ENCODE assay signal across 5 fruit fly cellular contexts in genomic region chr3R:15145491-15145890, dm6.
TF ChIP-seq lines count a peak whose summit lies in the region.

No protein-coding gene starts in this region.

- TF ChIP-seq CTCF in whole organism, embryonic (GFP tag; optimal IDR thresholded peaks at IDR 0.05; lab: Kevin White, UChicago): no peak

TF ChIP-seq in whole organism, adult, 20 proteins besides CTCF, POLR2A, EP300 and RAD21 (continues in another document):
- TF ChIP-seq CG12768 (GFP tag; optimal IDR thresholded peaks at IDR 0.05; lab: Kevin White, UChicago) (peak; percentile 50), cic (GFP tag; optimal IDR thresholded peaks at IDR 0.05; lab: Kevin White, UChicago) (peak; percentile 60), bab1 (GFP tag; optimal IDR thresholded peaks at IDR 0.05; lab: Kevin White, UChicago) (no peak), kay (GFP tag; lab: Kevin White, UChicago; ENCODE audit: borderline replicate concordance) (peak; percentile 80), ovo (GFP tag; optimal IDR thresholded peaks at IDR 0.05; lab: Kevin White, UChicago) (no peak), CG5204 (GFP tag; optimal IDR thresholded peaks at IDR 0.05; lab: Kevin White, UChicago) (peak; percentile 68), Clk (GFP tag; optimal IDR thresholded peaks at IDR 0.05; lab: Kevin White, UChicago) (peak; percentile 3), pad (GFP tag; optimal IDR thresholded peaks at IDR 0.05; lab: Kevin White, UChicago) (no peak), CG1620 (GFP tag; optimal IDR thresholded peaks at IDR 0.05; lab: Kevin White, UChicago) (peak; percentile 2), cnc (optimal IDR thresholded peaks at IDR 0.05; lab: Kevin White, UChicago) (peak in 1 of 2 experiments; percentile 20), CG33017 (tag; optimal IDR thresholded peaks at IDR 0.05; lab: Kevin White, UChicago) (peak; percentile 78), tj (GFP tag; optimal IDR thresholded peaks at IDR 0.05; lab: Kevin White, UChicago) (peak; percentile 41), Mnt (GFP tag; optimal IDR thresholded peaks at IDR 0.05; lab: Kevin White, UChicago) (peak; percentile 59), Hr96 (GFP tag; optimal IDR thresholded peaks at IDR 0.05; lab: Kevin White, UChicago) (peak; percentile 42), CG7045 (GFP tag; optimal IDR thresholded peaks at IDR 0.05; lab: Kevin White, UChicago) (peak; percentile 43), CG11617 (GFP tag; optimal IDR thresholded peaks at IDR 0.05; lab: Kevin White, UChicago) (peak; percentile 68), toe (GFP tag; optimal IDR thresholded peaks at IDR 0.05; lab: Kevin White, UChicago) (peak; percentile 45), Crg-1 (GFP tag; optimal IDR thresholded peaks at IDR 0.05; lab: Kevin White, UChicago) (no peak)

TF ChIP-seq in whole organism, embryonic, 481 proteins besides CTCF, POLR2A, EP300 and RAD21 (continues in another document):
- peak; percentile 39 for TF ChIP-seq sug (tag; optimal IDR thresholded peaks at IDR 0.05; lab: Kevin White, UChicago)
- no peak for TF ChIP-seq Hmx (GFP tag; optimal IDR thresholded peaks at IDR 0.05; lab: Kevin White, UChicago)
- no peak for TF ChIP-seq CG1647 (GFP tag; optimal IDR thresholded peaks at IDR 0.05; lab: Kevin White, UChicago)
- TF ChIP-seq ci (GFP tag; IDR thresholded peaks at IDR 0.05; lab: Robert Waterston, UW): peak; percentile 80; the same call in 2 of the 3 replicates
- peak in 1 of 3 experiments; percentile 30 for TF ChIP-seq lola (GFP tag; optimal IDR thresholded peaks at IDR 0.05; lab: Kevin White, UChicago)
- TF ChIP-seq CG34376 (GFP tag; optimal IDR thresholded peaks at IDR 0.05; lab: Kevin White, UChicago): no peak
- TF ChIP-seq dmrt99B (tag; optimal IDR thresholded peaks at IDR 0.05; lab: Kevin White, UChicago): peak; percentile 71
- no peak for TF ChIP-seq Gsc (GFP tag; IDR thresholded peaks at IDR 0.05; lab: Robert Waterston, UW)
- TF ChIP-seq CG1024 (GFP tag; IDR thresholded peaks at IDR 0.05; lab: Robert Waterston, UW): no peak
- TF ChIP-seq aop (GFP tag; IDR thresholded peaks at IDR 0.05; lab: Robert Waterston, UW): no peak
- peak; percentile 68 for TF ChIP-seq Sox102F (GFP tag; optimal IDR thresholded peaks at IDR 0.05; lab: Kevin White, UChicago)
- no peak for TF ChIP-seq Sox100B (GFP tag; optimal IDR thresholded peaks at IDR 0.05; lab: Kevin White, UChicago)
- peak; percentile 61; the same call in 1 of the 3 replicates for TF ChIP-seq tgo (GFP tag; IDR thresholded peaks at IDR 0.05; lab: Robert Waterston, UW)
- TF ChIP-seq CG10366 (GFP tag; IDR thresholded peaks at IDR 0.05; lab: Robert Waterston, UW): peak; percentile 61
- TF ChIP-seq CG15514 (GFP tag; optimal IDR thresholded peaks at IDR 0.05; lab: Kevin White, UChicago): peak; percentile 37
- peak; percentile 6 for TF ChIP-seq CG3407 (GFP tag; optimal IDR thresholded peaks at IDR 0.05; lab: Kevin White, UChicago)
- no peak for TF ChIP-seq HLHmδ (GFP tag; optimal IDR thresholded peaks at IDR 0.05; lab: Kevin White, UChicago)
- TF ChIP-seq CG13624 (GFP tag; optimal IDR thresholded peaks at IDR 0.05; lab: Kevin White, UChicago): no peak
- TF ChIP-seq eve (GFP tag; optimal IDR thresholded peaks at IDR 0.05; lab: Kevin White, UChicago): no peak

TF ChIP-seq in whole organism, prepupa, 60 proteins besides CTCF, POLR2A, EP300 and RAD21 (continues in another document):
- TF ChIP-seq Eip78C (GFP tag; lab: Kevin White, UChicago) (peak; percentile 95), Hr39 (GFP tag; optimal IDR thresholded peaks at IDR 0.05; lab: Kevin White, UChicago) (peak; percentile 30), CG10669 (GFP tag; optimal IDR thresholded peaks at IDR 0.05; lab: Kevin White, UChicago) (peak; percentile 66), ss (GFP tag; optimal IDR thresholded peaks at IDR 0.05; lab: Kevin White, UChicago) (no peak), CG10631 (GFP tag; optimal IDR thresholded peaks at IDR 0.05; lab: Kevin White, UChicago) (peak; percentile 70), CG8319 (GFP tag; optimal IDR thresholded peaks at IDR 0.05; lab: Kevin White, UChicago) (peak; percentile 63), Smox (GFP tag; optimal IDR thresholded peaks at IDR 0.05; lab: Kevin White, UChicago) (peak; percentile 44), Met (GFP tag; optimal IDR thresholded peaks at IDR 0.05; lab: Kevin White, UChicago) (peak; percentile 45), CG16779 (tag; optimal IDR thresholded peaks at IDR 0.05; lab: Kevin White, UChicago) (peak; percentile 68), lz (GFP tag; optimal IDR thresholded peaks at IDR 0.05; lab: Kevin White, UChicago) (peak; percentile 36), CG3919 (GFP tag; optimal IDR thresholded peaks at IDR 0.05; lab: Kevin White, UChicago) (peak; percentile 66), CG6792 (GFP tag; optimal IDR thresholded peaks at IDR 0.05; lab: Kevin White, UChicago) (peak; percentile 73), eg (GFP tag; IDR thresholded peaks at IDR 0.05; lab: Robert Waterston, UW) (peak; percentile 89), CG11762 (GFP tag; optimal IDR thresholded peaks at IDR 0.05; lab: Kevin White, UChicago; ENCODE audit: insufficient read depth) (peak; percentile 54), salr (GFP tag; optimal IDR thresholded peaks at IDR 0.05; lab: Kevin White, UChicago) (peak; percentile 54 to 58), CG6276 (GFP tag; optimal IDR thresholded peaks at IDR 0.05; lab: Kevin White, UChicago) (peak; percentile 61), achi (GFP tag; optimal IDR thresholded peaks at IDR 0.05; lab: Kevin White, UChicago) (peak; percentile 79), cyc (GFP tag; optimal IDR thresholded peaks at IDR 0.05; lab: Kevin White, UChicago) (no peak), CG4318 (GFP tag; optimal IDR thresholded peaks at IDR 0.05; lab: Kevin White, UChicago) (peak; percentile 50)

TF ChIP-seq in whole organism, pupa, 21 proteins besides CTCF, POLR2A, EP300 and RAD21:
- TF ChIP-seq CG4496 (GFP tag; IDR thresholded peaks at IDR 0.05; lab: Robert Waterston, UW): peak; percentile 87
- TF ChIP-seq gl (tag; optimal IDR thresholded peaks at IDR 0.05; lab: Kevin White, UChicago): no peak
- no peak; the same call in 1 of the 2 replicates for TF ChIP-seq CG10348 (GFP tag; IDR thresholded peaks at IDR 0.05; lab: Robert Waterston, UW)
- peak; percentile 44 for TF ChIP-seq Snoo (tag; optimal IDR thresholded peaks at IDR 0.05; lab: Kevin White, UChicago)
- peak; percentile 66 for TF ChIP-seq Pif1B (GFP tag; optimal IDR thresholded peaks at IDR 0.05; lab: Kevin White, UChicago)
- TF ChIP-seq CG15710 (tag; optimal IDR thresholded peaks at IDR 0.05; lab: Kevin White, UChicago): peak; percentile 77
- TF ChIP-seq CG8301 (tag; optimal IDR thresholded peaks at IDR 0.05; lab: Kevin White, UChicago): no peak
- peak; percentile 75 for TF ChIP-seq CG8159 (tag; optimal IDR thresholded peaks at IDR 0.05; lab: Kevin White, UChicago)
- TF ChIP-seq CG13204 (GFP tag; optimal IDR thresholded peaks at IDR 0.05; lab: Kevin White, UChicago): no peak
- no peak for TF ChIP-seq rn (GFP tag; IDR thresholded peaks at IDR 0.05; lab: Robert Waterston, UW)
- TF ChIP-seq fd96Ca (GFP tag; IDR thresholded peaks at IDR 0.05; lab: Robert Waterston, UW): peak; percentile 80
- TF ChIP-seq CG32121 (GFP tag; IDR thresholded peaks at IDR 0.05; lab: Robert Waterston, UW): peak; percentile 70; the same call in 1 of the 2 replicates
- TF ChIP-seq CG17806 (tag; optimal IDR thresholded peaks at IDR 0.05; lab: Kevin White, UChicago): peak; percentile 65
- peak; percentile 88 for TF ChIP-seq Ets98B (GFP tag; IDR thresholded peaks at IDR 0.05; lab: Robert Waterston, UW)
- TF ChIP-seq D1 (tag; optimal IDR thresholded peaks at IDR 0.05; lab: Kevin White, UChicago): no peak
- TF ChIP-seq CG9948 (tag; optimal IDR thresholded peaks at IDR 0.05; lab: Kevin White, UChicago): peak; percentile 73
- peak; percentile 5 for TF ChIP-seq EcR (GFP tag; optimal IDR thresholded peaks at IDR 0.05; lab: Kevin White, UChicago)
- peak; percentile 66 for TF ChIP-seq CG34367 (tag; optimal IDR thresholded peaks at IDR 0.05; lab: Kevin White, UChicago)
- no peak for TF ChIP-seq CG14655 (GFP tag; optimal IDR thresholded peaks at IDR 0.05; lab: Kevin White, UChicago)
- peak; percentile 79; the same call in 1 of the 2 replicates for TF ChIP-seq CG12605 (GFP tag; IDR thresholded peaks at IDR 0.05; lab: Robert Waterston, UW)
- peak; percentile 56 for TF ChIP-seq Pif1A (GFP tag; optimal IDR thresholded peaks at IDR 0.05; lab: Kevin White, UChicago)
TF ChIP-seq in whole organism, pupa: peak in this region for 14.

TF ChIP-seq in whole organism, wandering third instar larva, 38 proteins besides CTCF, POLR2A, EP300 and RAD21:
- no peak for TF ChIP-seq brk (GFP tag; optimal IDR thresholded peaks at IDR 0.05; lab: Kevin White, UChicago)
- peak; percentile 27 for TF ChIP-seq psq (GFP tag; optimal IDR thresholded peaks at IDR 0.05; lab: Kevin White, UChicago)
- TF ChIP-seq dl (GFP tag; optimal IDR thresholded peaks at IDR 0.05; lab: Kevin White, UChicago; ENCODE audit: insufficient read depth in 1 of 2, partially characterized antibody in 2 of 2): no peak
- peak; percentile 58 for TF ChIP-seq h (GFP tag; optimal IDR thresholded peaks at IDR 0.05; lab: Kevin White, UChicago)
- no peak for TF ChIP-seq Abd-B (GFP tag; optimal IDR thresholded peaks at IDR 0.05; lab: Kevin White, UChicago)
- peak; percentile 50 for TF ChIP-seq fru (GFP tag; optimal IDR thresholded peaks at IDR 0.05; lab: Kevin White, UChicago)
- TF ChIP-seq Hnf4 (GFP tag; optimal IDR thresholded peaks at IDR 0.05; lab: Kevin White, UChicago): peak; percentile 3
- peak in 1 of 2 experiments; percentile 53 for TF ChIP-seq foxo (GFP tag; optimal IDR thresholded peaks at IDR 0.05; lab: Kevin White, UChicago)
- TF ChIP-seq Dif (GFP tag; optimal IDR thresholded peaks at IDR 0.05; lab: Kevin White, UChicago; ENCODE audit: partially characterized antibody): no peak
- no peak for TF ChIP-seq dmrt93B (GFP tag; optimal IDR thresholded peaks at IDR 0.05; lab: Kevin White, UChicago)
- no peak for TF ChIP-seq usp (GFP tag; optimal IDR thresholded peaks at IDR 0.05; lab: Kevin White, UChicago)
- TF ChIP-seq lola (GFP tag; optimal IDR thresholded peaks at IDR 0.05; lab: Kevin White, UChicago): no peak
- no peak for TF ChIP-seq CrebA (GFP tag; optimal IDR thresholded peaks at IDR 0.05; lab: Kevin White, UChicago; ENCODE audit: borderline replicate concordance)
- no peak for TF ChIP-seq Myc (optimal IDR thresholded peaks at IDR 0.05; lab: Kevin White, UChicago)
- peak; percentile 8 for TF ChIP-seq HLH106 (tag; optimal IDR thresholded peaks at IDR 0.05; lab: Kevin White, UChicago)
- TF ChIP-seq sage (GFP tag; optimal IDR thresholded peaks at IDR 0.05; lab: Kevin White, UChicago): no peak
- TF ChIP-seq rgr (GFP tag; optimal IDR thresholded peaks at IDR 0.05; lab: Kevin White, UChicago): peak; percentile 38
- peak; percentile 16 for TF ChIP-seq br (GFP tag; optimal IDR thresholded peaks at IDR 0.05; lab: Kevin White, UChicago)
